Worm (Caenorhabditis elegans) whole organism, L3 larva: ENCODE data around the gene T25B6.6.

ENCODE experiments used
- R02D3.7 ChIP-seq: fragments of 150-350 bp; optimal IDR thresholded peaks from 2 replicates; lab custom pipeline; 2014; ENCODE audit warnings: missing biosample characterization, missing genetic modification characterization
- ama-1 ChIP-seq: fragments of 150-350 bp; optimal IDR thresholded peaks from 2 replicates; lab custom pipeline; 2018
- ceh-28 ChIP-seq: fragments of 150-350 bp; optimal IDR thresholded peaks from 2 replicates; lab custom pipeline; 2014; ENCODE audit warnings: missing biosample characterization, missing genetic modification reagents, missing genetic modification characterization
- elt-1 ChIP-seq: fragments of 150-350 bp; optimal IDR thresholded peaks from 2 replicates; lab custom pipeline; 2014; ENCODE audit warnings: missing biosample characterization, missing genetic modification characterization
- elt-3 ChIP-seq, 3 experiments: fragments of 150-350 bp in 1 of 3; sonication (generic microtip) in 2 of 3; optimal IDR thresholded peaks; 2 replicates in 2 of 3; 4 replicates in 1 of 3; lab custom pipeline; 2014 to 2017; ENCODE audit warnings: missing biosample characterization in 3 of 3, missing genetic modification characterization in 3 of 3
- nhr-237 ChIP-seq: fragments of 150-350 bp; optimal IDR thresholded peaks from 2 replicates; lab custom pipeline; 2014; ENCODE audit warnings: missing biosample characterization, missing genetic modification characterization
- skn-1 ChIP-seq: fragments of 150-350 bp; optimal IDR thresholded peaks from 2 replicates; lab custom pipeline; 2014; ENCODE audit warnings: missing biosample characterization, missing genetic modification characterization
- zag-1 ChIP-seq: fragments of 150-350 bp; optimal IDR thresholded peaks from 2 replicates; lab custom pipeline; 2014; ENCODE audit warnings: missing biosample characterization, missing genetic modification characterization

ce11 chrX:8991856-8992456, 30.7 kb downstream of the T25B6.6 start, which contains the start of gene C24A3.4:
- TF ChIP-seq zag-1 (tag; lab: Kevin White, UChicago) (no peak), elt-3 (tag; optimal IDR thresholded peaks at IDR 0.05; lab: Kevin White, UChicago) (no peak), nhr-237 (tag; lab: Kevin White, UChicago) (no peak), R02D3.7 (tag; lab: Kevin White, UChicago) (no peak), skn-1 (tag; lab: Kevin White, UChicago) (no peak), ama-1 (lab: Kevin White, UChicago) (no peak), ceh-28 (tag; lab: Kevin White, UChicago) (no peak), elt-1 (no peak)
